Worm (Caenorhabditis elegans): ENCODE results near the gene Y9C9A.8.

ce11 chrIV:4937647-4938046 is 7.5 kb downstream of the Y9C9A.8 start, which contains the start of gene fbxa-86:
- TF ChIP-seq flt-1 (GFP tag; IDR thresholded peaks at IDR 0.05) (no peak), T22C8.4 (GFP tag; IDR thresholded peaks at IDR 0.05) (no peak), ztf-29 (GFP tag; IDR thresholded peaks at IDR 0.05) (no peak), ref-1 (GFP tag; conservative IDR thresholded peaks at IDR 0.05) (no peak), med-1 (GFP tag; optimal IDR thresholded peaks at IDR 0.05; ENCODE audit: insufficient read depth) (no peak)

Data from whole organism, midembryonic.